Worm (Caenorhabditis elegans): ENCODE data around the gene F23A7.1.

Gene F23A7.1

DNA sequence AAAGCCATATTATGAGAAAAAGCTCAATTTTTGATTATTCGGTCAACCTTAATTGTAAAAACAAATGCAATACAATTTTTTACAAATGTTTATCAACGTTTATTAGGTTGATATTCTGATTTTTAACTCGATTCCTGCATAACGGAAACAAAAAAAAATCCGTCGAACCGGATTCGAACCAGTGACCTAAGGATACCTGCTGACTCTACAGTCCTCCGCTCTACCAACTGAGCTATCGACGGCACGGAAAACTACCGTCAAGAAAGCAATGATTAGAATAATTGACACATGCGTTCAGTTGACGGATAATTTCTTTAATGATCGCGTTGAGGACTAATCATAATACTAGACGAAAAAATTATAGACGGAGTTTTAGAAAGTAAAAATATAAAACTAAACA lies 8.5 kb upstream of the F23A7.1 start (continued):
- TF ChIP-seq nhr-120 (GFP tag; IDR thresholded peaks at IDR 0.05) (no peak), tlf-1 (GFP tag; optimal IDR thresholded peaks at IDR 0.05) (no peak), attf-3 (GFP tag; conservative IDR thresholded peaks at IDR 0.05) (no peak), ama-1 (optimal IDR thresholded peaks at IDR 0.05) (no peak), ama-1 (GFP tag; optimal IDR thresholded peaks at IDR 0.05) (peak in 1 of 2 experiments; percentile 31), akir-1 (GFP tag; optimal IDR thresholded peaks at IDR 0.05) (no peak), hmg-1.2 (GFP tag; IDR thresholded peaks at IDR 0.05) (peak; percentile 32), sea-2 (GFP tag; IDR thresholded peaks at IDR 0.05) (no peak), D2030.7 (GFP tag; IDR thresholded peaks at IDR 0.05) (peak; percentile 34; the same call in 1 of the 2 replicates), tbp1 (GFP tag; optimal IDR thresholded peaks at IDR 0.05) (peak; percentile 87), aptf-3 (GFP tag; IDR thresholded peaks at IDR 0.05) (no peak), efl-1 (GFP tag; optimal IDR thresholded peaks at IDR 0.05) (no peak), B0336.3 (GFP tag; IDR thresholded peaks at IDR 0.05) (no peak), ztf-18 (tag; optimal IDR thresholded peaks at IDR 0.05) (no peak), attf-5 (GFP tag; optimal IDR thresholded peaks at IDR 0.05) (no peak), him-1 (tag; optimal IDR thresholded peaks at IDR 0.05) (peak; percentile 34), madf-6 (GFP tag; IDR thresholded peaks at IDR 0.05) (no peak), sptf-2 (GFP tag; optimal IDR thresholded peaks at IDR 0.05) (no peak), dpff-1 (tag; optimal IDR thresholded peaks at IDR 0.05) (no peak), mes-4 (tag; optimal IDR thresholded peaks at IDR 0.05) (no peak)

DNA sequence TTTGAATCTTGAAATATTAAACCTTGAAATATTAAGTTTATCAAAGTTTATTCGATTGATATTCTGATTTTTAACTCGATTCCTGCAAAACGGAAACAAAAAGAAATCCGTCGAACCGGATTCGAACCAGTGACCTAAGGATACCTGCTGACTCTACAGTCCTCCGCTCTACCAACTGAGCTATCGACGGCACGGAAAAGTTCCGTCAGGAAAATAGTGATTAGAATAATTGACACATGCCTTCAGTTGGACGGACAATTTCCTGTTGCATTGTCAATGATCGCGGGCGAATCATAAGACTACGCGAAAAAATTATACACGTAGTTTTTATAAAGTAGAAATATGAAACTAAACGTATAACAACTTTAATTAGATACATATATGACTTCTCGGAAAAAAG lies 8.1 kb upstream of the F23A7.1 start:
- TF ChIP-seq lin-26 (GFP tag; IDR thresholded peaks at IDR 0.05) (peak; percentile 28), atf-7 (tag; optimal IDR thresholded peaks at IDR 0.05) (no peak), Y79H2A.3 (GFP tag; conservative IDR thresholded peaks at IDR 0.05) (no peak), ztf-22 (GFP tag; optimal IDR thresholded peaks at IDR 0.05) (no peak), rcor-1 (GFP tag; IDR thresholded peaks at IDR 0.05) (no peak), nhr-179 (tag; optimal IDR thresholded peaks at IDR 0.05) (no peak), ceh-79 (tag; optimal IDR thresholded peaks at IDR 0.05) (no peak), ama-1 (optimal IDR thresholded peaks at IDR 0.05) (no peak), ama-1 (GFP tag; optimal IDR thresholded peaks at IDR 0.05) (no peak), tlf-1 (GFP tag; optimal IDR thresholded peaks at IDR 0.05) (no peak), lag-1 (GFP tag; IDR thresholded peaks at IDR 0.05) (no peak), ztf-25 (GFP tag; IDR thresholded peaks at IDR 0.05) (no peak), snpc-3.4 (tag; optimal IDR thresholded peaks at IDR 0.05) (no peak), tbx-9 (tag; optimal IDR thresholded peaks at IDR 0.05; ENCODE audit: borderline replicate concordance) (no peak), nhr-120 (GFP tag; IDR thresholded peaks at IDR 0.05) (no peak), lin-35 (GFP tag; optimal IDR thresholded peaks at IDR 0.05) (no peak), mel-28 (tag; optimal IDR thresholded peaks at IDR 0.05; ENCODE audit: borderline replicate concordance) (no peak), ceh-58 (GFP tag; IDR thresholded peaks at IDR 0.05) (no peak), nfya-1 (tag; optimal IDR thresholded peaks at IDR 0.05; ENCODE audit: borderline replicate concordance, insufficient read depth) (no peak), somi-1 (GFP tag; optimal IDR thresholded peaks at IDR 0.05) (no peak), lin-54 (GFP tag; optimal IDR thresholded peaks at IDR 0.05) (no peak), hmg-1.2 (GFP tag; IDR thresholded peaks at IDR 0.05) (peak; percentile 5; the same call in 1 of the 2 replicates), madf-10 (tag; optimal IDR thresholded peaks at IDR 0.05) (no peak), cebp-2 (GFP tag; IDR thresholded peaks at IDR 0.05) (0 out of 2 replicates have a peak, but pooled peaks have one; percentile 65), T26A5.8 (tag; optimal IDR thresholded peaks at IDR 0.05) (no peak), F52B5.7 (tag; optimal IDR thresholded peaks at IDR 0.05) (no peak), Y67H2A.10 (GFP tag; conservative IDR thresholded peaks at IDR 0.05) (no peak), F49E8.2 (tag; optimal IDR thresholded peaks at IDR 0.05; ENCODE audit: insufficient read depth) (no peak), F55B11.4 (tag; optimal IDR thresholded peaks at IDR 0.05; ENCODE audit: borderline replicate concordance, insufficient read depth) (no peak), D2030.7 (GFP tag; IDR thresholded peaks at IDR 0.05) (no peak), gei-17 (GFP tag; optimal IDR thresholded peaks at IDR 0.05) (no peak), ztf-26 (tag; optimal IDR thresholded peaks at IDR 0.05) (no peak), dpl-1 (GFP tag; optimal IDR thresholded peaks at IDR 0.05) (no peak), rpc-1 (optimal IDR thresholded peaks at IDR 0.05) (no peak), rpc-1 (tag; optimal IDR thresholded peaks at IDR 0.05) (peak; percentile 60), dpff-1 (tag; optimal IDR thresholded peaks at IDR 0.05) (no peak), tbp1 (GFP tag; optimal IDR thresholded peaks at IDR 0.05) (peak; percentile 4)
